Fruit fly (Drosophila melanogaster) whole organism, prepupa: ENCODE results near the gene be.
A peak's percentile ranks its signal among the peaks of the same experiment; 100 is the strongest.

Experiments used
- Blimp-1 ChIP-seq: fragments of 200-800 bp; sonication (Bioruptor generic); optimal IDR thresholded peaks from 3 replicates; lab custom pipeline; 2017; ENCODE audit warnings: missing biosample characterization, missing genetic modification characterization, mild to moderate bottlenecking, moderate library complexity, missing genetic modification reagents
- CG10631 ChIP-seq: fragments of 200-800 bp; sonication (Bioruptor generic); optimal IDR thresholded peaks from 2 replicates; lab custom pipeline; 2016; ENCODE audit warnings: missing biosample characterization, missing genetic modification characterization
- CG11902 ChIP-seq: fragments of 200-800 bp; sonication (Bioruptor generic); optimal IDR thresholded peaks from 3 replicates; lab custom pipeline; 2016; ENCODE audit warnings: missing biosample characterization, missing genetic modification characterization
- CG15336 ChIP-seq: fragments of 200-800 bp; sonication (Bioruptor generic); IDR thresholded peaks from 2 replicates; pipeline ENCODE4 v1.3.6; 2022; ENCODE audit warnings: missing biosample characterization, missing genetic modification characterization
- CG1621 ChIP-seq: fragments of 200-800 bp; sonication (Bioruptor generic); optimal IDR thresholded peaks from 3 replicates; lab custom pipeline; 2018; ENCODE audit warnings: missing biosample characterization, mild to moderate bottlenecking, missing genetic modification characterization
- CG34406 ChIP-seq: fragments of 200-800 bp; sonication (Bioruptor generic); optimal IDR thresholded peaks from 3 replicates; lab custom pipeline; 2016; ENCODE audit warnings: missing biosample characterization, missing genetic modification characterization
- CG4318 ChIP-seq: fragments of 200-800 bp; sonication (Bioruptor generic); optimal IDR thresholded peaks from 3 replicates; lab custom pipeline; 2017; ENCODE audit warnings: missing biosample characterization, mild to moderate bottlenecking, missing genetic modification characterization
- CG6276 ChIP-seq: fragments of 200-800 bp; sonication (Bioruptor generic); optimal IDR thresholded peaks from 2 replicates; lab custom pipeline; 2017; ENCODE audit warnings: missing biosample characterization, mild to moderate bottlenecking, missing genetic modification characterization
- CG6792 ChIP-seq: fragments of 200-800 bp; sonication (Bioruptor generic); optimal IDR thresholded peaks from 3 replicates; lab custom pipeline; 2016; ENCODE audit warnings: missing biosample characterization, missing genetic modification characterization
- CG6854 ChIP-seq: fragments of 200-800 bp; sonication (Bioruptor generic); optimal IDR thresholded peaks from 2 replicates; lab custom pipeline; 2017; ENCODE audit warnings: missing biosample characterization, mild to moderate bottlenecking, missing genetic modification characterization
- CG7368 ChIP-seq: fragments of 200-800 bp; sonication (Bioruptor generic); optimal IDR thresholded peaks from 3 replicates; lab custom pipeline; 2016; ENCODE audit warnings: missing biosample characterization, missing genetic modification characterization
- CG8119 ChIP-seq: fragments of 200-800 bp; sonication (Bioruptor generic); IDR thresholded peaks from 3 replicates; pipeline ENCODE4 v1.3.6; 2022; ENCODE audit warnings: missing biosample characterization, missing genetic modification characterization
- CG8319 ChIP-seq: fragments of 200-800 bp; sonication (Bioruptor generic); optimal IDR thresholded peaks from 3 replicates; lab custom pipeline; 2016; ENCODE audit warnings: missing biosample characterization, missing genetic modification characterization
- CG8632 ChIP-seq: fragments of 200-800 bp; sonication (Bioruptor generic); optimal IDR thresholded peaks from 3 replicates; lab custom pipeline; 2016; ENCODE audit warnings: missing biosample characterization, missing genetic modification characterization
- CG9139 ChIP-seq: fragments of 200-800 bp; sonication (Bioruptor generic); optimal IDR thresholded peaks from 3 replicates; lab custom pipeline; 2017; ENCODE audit warnings: missing biosample characterization, mild to moderate bottlenecking, missing genetic modification characterization
- Eip75B ChIP-seq: fragments of 200-800 bp; sonication (Bioruptor generic); optimal IDR thresholded peaks from 3 replicates; lab custom pipeline; 2016; ENCODE audit warnings: missing biosample characterization, missing genetic modification characterization
- Eip78C ChIP-seq: fragments of 200-800 bp; sonication (Bioruptor generic); peaks from one replicate; lab custom pipeline; 2016; ENCODE audit warnings: missing biosample characterization, missing genetic modification characterization
- Eip93F ChIP-seq: fragments of 200-800 bp; sonication (Bioruptor generic); optimal IDR thresholded peaks from 2 replicates; lab custom pipeline; 2016; ENCODE audit warnings: missing biosample characterization, mild to moderate bottlenecking, missing genetic modification characterization
- Ets21C ChIP-seq: fragments of 200-800 bp; sonication (Bioruptor generic); optimal IDR thresholded peaks from 3 replicates; lab custom pipeline; 2016; ENCODE audit warnings: missing biosample characterization, missing genetic modification characterization
- Ets96B ChIP-seq: fragments of 200-800 bp; optimal IDR thresholded peaks from 2 replicates; lab custom pipeline; 2019; ENCODE audit warnings: missing biosample characterization, mild to moderate bottlenecking, missing genetic modification characterization, moderate library complexity
- Hr38 ChIP-seq: sonication (Bioruptor generic); optimal IDR thresholded peaks from 2 replicates; lab custom pipeline; 2016; ENCODE audit warnings: missing biosample characterization, missing genetic modification characterization
- Hr4 ChIP-seq: fragments of 200-800 bp; sonication (Bioruptor generic); optimal IDR thresholded peaks from 3 replicates; lab custom pipeline; 2016; ENCODE audit warnings: missing biosample characterization, missing genetic modification characterization
- Lpt ChIP-seq: fragments of 200-800 bp; sonication (Bioruptor generic); optimal IDR thresholded peaks from 3 replicates; lab custom pipeline; 2016; ENCODE audit warnings: missing biosample characterization, missing genetic modification characterization
- Met ChIP-seq: fragments of 200-800 bp; sonication (Bioruptor generic); optimal IDR thresholded peaks from 3 replicates; lab custom pipeline; 2016; ENCODE audit warnings: missing biosample characterization, missing genetic modification characterization
- OdsH ChIP-seq: fragments of 200-800 bp; sonication (Bioruptor generic); optimal IDR thresholded peaks from 3 replicates; lab custom pipeline; 2016; ENCODE audit warnings: missing biosample characterization, missing genetic modification characterization
- Sox102F ChIP-seq: fragments of 200-800 bp; sonication (Bioruptor generic); optimal IDR thresholded peaks from 2 replicates; lab custom pipeline; 2016; ENCODE audit warnings: missing biosample characterization, mild to moderate bottlenecking, missing genetic modification characterization
- Sox14 ChIP-seq: fragments of 200-800 bp; sonication (Bioruptor generic); optimal IDR thresholded peaks from 3 replicates; lab custom pipeline; 2016; ENCODE audit warnings: missing biosample characterization, missing genetic modification characterization
- achi ChIP-seq: fragments of 200-800 bp; sonication (Bioruptor generic); optimal IDR thresholded peaks from 3 replicates; lab custom pipeline; 2016; ENCODE audit warnings: missing biosample characterization, missing genetic modification characterization
- acj6 ChIP-seq: fragments of 200-800 bp; sonication (Bioruptor generic); optimal IDR thresholded peaks from 3 replicates; lab custom pipeline; 2016; ENCODE audit warnings: missing biosample characterization, missing genetic modification characterization
- cyc ChIP-seq: fragments of 200-800 bp; sonication (Bioruptor generic); optimal IDR thresholded peaks from 3 replicates; lab custom pipeline; 2016; ENCODE audit warnings: missing biosample characterization, missing genetic modification characterization
- dsx ChIP-seq: fragments of 200-800 bp; optimal IDR thresholded peaks from 3 replicates; lab custom pipeline; 2019; ENCODE audit warnings: missing biosample characterization, mild to moderate bottlenecking, missing genetic modification characterization, moderate library complexity; ENCODE audit not compliant: poor library complexity, severe bottlenecking
- eg ChIP-seq: fragments of 200-800 bp; sonication (Bioruptor generic); IDR thresholded peaks from 3 replicates; pipeline ENCODE4 v1.3.6; 2022; ENCODE audit warnings: missing biosample characterization, missing genetic modification characterization
- fd85E ChIP-seq: fragments of 200-800 bp; sonication (Bioruptor generic); optimal IDR thresholded peaks from 3 replicates; lab custom pipeline; 2016; ENCODE audit warnings: missing biosample characterization, missing genetic modification characterization
- fkh ChIP-seq: fragments of 200-800 bp; sonication (Bioruptor generic); optimal IDR thresholded peaks from 3 replicates; lab custom pipeline; 2017; ENCODE audit warnings: missing biosample characterization, mild to moderate bottlenecking, missing genetic modification characterization, moderate library complexity
- net ChIP-seq: fragments of 200-800 bp; sonication (Bioruptor generic); optimal IDR thresholded peaks from 3 replicates; lab custom pipeline; 2016; ENCODE audit warnings: missing biosample characterization, missing genetic modification characterization
- pdm3 ChIP-seq: fragments of 200-800 bp; sonication (Bioruptor generic); optimal IDR thresholded peaks from 3 replicates; lab custom pipeline; 2016; ENCODE audit warnings: missing biosample characterization, missing genetic modification characterization
- spab ChIP-seq: fragments of 200-800 bp; sonication (Bioruptor generic); optimal IDR thresholded peaks from 2 replicates; lab custom pipeline; 2017; ENCODE audit warnings: missing biosample characterization, mild to moderate bottlenecking, missing genetic modification characterization, missing genetic modification reagents
- ss ChIP-seq, 2 experiments: fragments of 200-800 bp; sonication (Bioruptor generic); optimal IDR thresholded peaks; 2 replicates in 1 of 2; 3 replicates in 1 of 2; lab custom pipeline; 2017 to 2018; ENCODE audit warnings: mild to moderate bottlenecking in 2 of 2, missing biosample characterization in 2 of 2, missing genetic modification characterization in 2 of 2, moderate library complexity in 1 of 2
- vri ChIP-seq: fragments of 200-800 bp; sonication (Bioruptor generic); optimal IDR thresholded peaks from 3 replicates; lab custom pipeline; 2016; ENCODE audit warnings: missing biosample characterization, mild to moderate bottlenecking, missing genetic modification characterization

Gene be

DNA sequence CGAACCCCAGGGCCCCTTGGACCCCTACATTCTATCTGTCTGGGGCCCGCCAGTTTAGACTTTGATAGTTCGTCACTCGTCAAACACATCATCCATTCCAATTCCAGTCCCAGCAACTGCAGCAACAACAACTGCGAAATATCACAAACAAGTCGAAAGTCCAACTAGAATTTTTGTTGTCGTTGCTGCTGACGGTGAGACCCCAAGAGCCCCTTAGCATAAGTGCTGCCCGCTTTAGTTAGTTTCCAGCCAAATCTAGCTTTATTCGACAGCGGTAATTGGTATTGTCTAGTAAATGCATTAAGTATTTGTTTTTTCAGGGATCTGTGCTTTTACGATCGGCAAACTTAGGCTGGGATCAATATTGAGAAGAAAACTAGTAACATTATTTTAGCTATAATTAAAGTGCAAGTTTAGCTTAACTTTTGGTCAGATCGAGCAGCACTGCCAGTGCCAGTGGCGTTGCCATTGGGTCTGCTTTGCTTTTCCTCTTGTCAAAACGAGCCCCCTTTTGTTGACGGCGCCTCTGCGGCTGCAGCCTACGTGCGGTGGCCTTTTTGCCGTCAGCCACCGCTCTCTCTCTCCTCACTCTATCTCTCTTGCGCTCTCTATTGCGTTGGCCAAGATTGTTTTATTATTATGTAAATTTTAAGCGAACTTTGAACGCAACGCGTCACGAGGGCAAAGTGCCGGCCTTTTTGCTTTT lies 50.6 kb downstream of the be start (continued):
- TF ChIP-seq Hr38 (peak; percentile 60), OdsH (GFP tag; lab: Kevin White, UChicago) (peak; percentile 89), Eip78C (GFP tag; lab: Kevin White, UChicago) (peak; percentile 95), Sox102F (peak; percentile 78), CG7368 (peak; percentile 82), CG34406 (GFP tag; lab: Kevin White, UChicago) (peak; percentile 78), pdm3 (GFP tag; lab: Kevin White, UChicago) (peak; percentile 92), CG8319 (peak; percentile 67), Met (GFP tag; lab: Kevin White, UChicago) (peak; percentile 80), fd85E (peak; percentile 40), Sox14 (GFP tag; lab: Kevin White, UChicago) (peak; percentile 88), ss (GFP tag; optimal IDR thresholded peaks at IDR 0.05; lab: Kevin White, UChicago) (peak; percentile 91 to 93), fkh (GFP tag; lab: Kevin White, UChicago) (peak; percentile 72), CG6854 (GFP tag; lab: Kevin White, UChicago) (no peak), eg (peak; percentile 85), vri (GFP tag; lab: Kevin White, UChicago) (peak; percentile 81), CG15336 (peak; percentile 87), spab (peak; percentile 79), Eip93F (GFP tag; lab: Kevin White, UChicago) (no peak), net (GFP tag; lab: Kevin White, UChicago) (peak; percentile 89), Ets21C (GFP tag; lab: Kevin White, UChicago) (peak; percentile 61), CG8119 (peak; percentile 86; the same call in 2 of the 3 replicates), Eip75B (peak; percentile 85), Lpt (GFP tag; lab: Kevin White, UChicago) (peak; percentile 84), Hr4 (GFP tag; lab: Kevin White, UChicago) (peak; percentile 88), CG10631 (GFP tag; lab: Kevin White, UChicago) (peak; percentile 85), CG6276 (GFP tag; lab: Kevin White, UChicago) (peak; percentile 90), acj6 (GFP tag; lab: Kevin White, UChicago) (peak; percentile 88), CG8632 (GFP tag; lab: Kevin White, UChicago) (peak; percentile 80), CG1621 (peak; percentile 76), achi (GFP tag; lab: Kevin White, UChicago) (peak; percentile 85), cyc (peak; percentile 81), CG4318 (GFP tag; lab: Kevin White, UChicago) (peak; percentile 88), CG9139 (peak; percentile 74), CG6792 (GFP tag; lab: Kevin White, UChicago) (peak; percentile 84), dsx (GFP tag; lab: Kevin White, UChicago) (peak; percentile 76), CG11902 (GFP tag; lab: Kevin White, UChicago) (peak; percentile 71), Ets96B (tag; lab: Kevin White, UChicago) (peak; percentile 83)

DNA sequence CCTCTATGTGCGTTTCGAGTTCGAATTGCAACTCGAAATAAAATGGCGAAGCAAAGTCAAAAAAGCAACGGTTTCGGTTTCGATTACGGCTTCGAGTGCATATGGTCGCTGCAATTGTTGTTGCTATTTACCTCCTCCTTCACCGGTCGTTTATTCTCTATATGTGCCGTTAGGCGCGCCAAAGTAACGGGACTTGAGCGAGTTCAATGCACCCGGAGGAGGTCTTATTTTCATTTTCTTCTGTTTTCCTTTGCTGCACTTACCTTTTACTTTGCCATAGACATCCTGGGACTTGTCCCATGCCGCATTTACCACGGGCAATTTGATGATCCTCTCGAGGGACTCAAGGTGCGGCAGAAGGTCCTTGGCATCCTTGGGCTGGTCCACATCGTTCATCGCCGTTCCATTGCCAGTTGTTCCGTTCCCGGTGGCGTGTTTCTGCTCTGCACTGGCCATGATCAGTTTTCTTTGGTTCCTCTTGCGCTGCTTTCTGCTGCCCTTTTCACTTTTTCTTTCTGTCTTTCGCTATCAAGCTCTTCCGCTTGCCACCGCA lies 51.3 kb downstream of the be start:
- TF ChIP-seq Blimp-1 (GFP tag; lab: Kevin White, UChicago) = peak; percentile 48
- no peak for TF ChIP-seq Sox102F
